Fruit fly (Drosophila melanogaster) whole organism, embryonic: ENCODE measurements around the gene mRpS18C.
A peak's percentile ranks its signal among the peaks of the same experiment; 100 is the strongest.

ENCODE experiments used
- Antp ChIP-seq: fragments of 200-800 bp; sonication (Bioruptor generic); optimal IDR thresholded peaks from 3 replicates; lab custom pipeline; 2016; ENCODE audit warnings: missing biosample characterization, missing genetic modification characterization
- B-H2 ChIP-seq: fragments of 200-800 bp; sonication (Bioruptor generic); optimal IDR thresholded peaks from 2 replicates; lab custom pipeline; 2018; ENCODE audit warnings: missing biosample characterization, mild to moderate bottlenecking, missing genetic modification characterization
- BtbVII ChIP-seq: fragments of 200-800 bp; sonication (Bioruptor generic); optimal IDR thresholded peaks from 3 replicates; lab custom pipeline; 2017; ENCODE audit warnings: missing biosample characterization, mild to moderate bottlenecking, missing genetic modification characterization
- CG10654 ChIP-seq: fragments of 200-800 bp; sonication (Bioruptor generic); optimal IDR thresholded peaks from 2 replicates; lab custom pipeline; 2016; ENCODE audit warnings: missing biosample characterization, missing genetic modification characterization
- CG11085 ChIP-seq: fragments of 200-800 bp; sonication (Bioruptor generic); IDR thresholded peaks from 2 replicates; pipeline ENCODE4 v1.3.6; 2022; ENCODE audit warnings: missing biosample characterization, missing genetic modification characterization
- CG13123 ChIP-seq: fragments of 200-800 bp; sonication (Bioruptor generic); optimal IDR thresholded peaks from 2 replicates; lab custom pipeline; 2016; ENCODE audit warnings: missing biosample characterization, missing genetic modification characterization
- CG13424 ChIP-seq: fragments of 200-800 bp; sonication (Bioruptor generic); optimal IDR thresholded peaks from 2 replicates; lab custom pipeline; 2019; ENCODE audit warnings: missing biosample characterization, mild to moderate bottlenecking, missing genetic modification characterization, moderate library complexity
- CG1529 ChIP-seq: fragments of 200-800 bp; sonication (Bioruptor generic); optimal IDR thresholded peaks from 3 replicates; lab custom pipeline; 2018; ENCODE audit warnings: missing biosample characterization, missing genetic modification characterization
- CG1647 ChIP-seq: fragments of 200-800 bp; sonication (Bioruptor generic); optimal IDR thresholded peaks from 3 replicates; lab custom pipeline; 2016; ENCODE audit warnings: missing biosample characterization, missing genetic modification characterization
- CG17186 ChIP-seq: fragments of 200-800 bp; sonication (Bioruptor generic); optimal IDR thresholded peaks from 3 replicates; lab custom pipeline; 2017; ENCODE audit warnings: missing biosample characterization, missing genetic modification reagents, missing genetic modification characterization
- CG17612 ChIP-seq: fragments of 200-800 bp; sonication (Bioruptor generic); IDR thresholded peaks from 2 replicates; pipeline ENCODE4 v1.3.6; 2022; ENCODE audit warnings: missing biosample characterization, missing genetic modification characterization
- CG18476 ChIP-seq: fragments of 200-800 bp; sonication (Bioruptor generic); optimal IDR thresholded peaks from 2 replicates; lab custom pipeline; 2016; ENCODE audit warnings: missing biosample characterization, mild to moderate bottlenecking, missing genetic modification characterization
- CG2712 ChIP-seq: fragments of 200-800 bp; optimal IDR thresholded peaks from 3 replicates; lab custom pipeline; 2019; ENCODE audit warnings: missing biosample characterization, mild to moderate bottlenecking, missing genetic modification characterization, moderate library complexity
- CG30020 ChIP-seq: fragments of 200-800 bp; optimal IDR thresholded peaks from 2 replicates; lab custom pipeline; 2019; ENCODE audit warnings: missing biosample characterization, mild to moderate bottlenecking, missing genetic modification characterization, moderate library complexity
- CG6791 ChIP-seq: fragments of 200-800 bp; sonication (Bioruptor generic); IDR thresholded peaks from 3 replicates; pipeline ENCODE4 v1.3.6; 2022; ENCODE audit warnings: missing biosample characterization, missing genetic modification characterization; ENCODE audit not compliant: partially characterized antibody
- CG7372 ChIP-seq: fragments of 200-800 bp; sonication (Bioruptor generic); IDR thresholded peaks from 2 replicates; pipeline ENCODE4 v1.3.6; 2022; ENCODE audit warnings: missing biosample characterization, missing genetic modification characterization
- CG7745 ChIP-seq: fragments of 200-800 bp; sonication (Bioruptor generic); optimal IDR thresholded peaks from 2 replicates; lab custom pipeline; 2018; ENCODE audit warnings: missing biosample characterization, mild to moderate bottlenecking, missing genetic modification characterization, moderate library complexity
- CkIIα-i1 ChIP-seq: fragments of 200-800 bp; sonication (Bioruptor generic); IDR thresholded peaks from 2 replicates; pipeline ENCODE4 v1.3.6; 2022; ENCODE audit warnings: missing biosample characterization, missing genetic modification characterization
- Dbx ChIP-seq: fragments of 200-800 bp; sonication (Bioruptor generic); IDR thresholded peaks from 3 replicates; pipeline ENCODE4 v1.3.6; 2022; ENCODE audit warnings: missing biosample characterization, missing genetic modification characterization
- Doc3 ChIP-seq: fragments of 200-800 bp; sonication (Bioruptor generic); IDR thresholded peaks from 3 replicates; pipeline ENCODE4 v1.3.6; 2022; ENCODE audit warnings: missing biosample characterization, missing genetic modification characterization; ENCODE audit not compliant: partially characterized antibody
- E2f2 ChIP-seq: fragments of 200-800 bp; sonication (Bioruptor generic); IDR thresholded peaks from 2 replicates; pipeline ENCODE4 v1.3.6; 2022; ENCODE audit warnings: missing biosample characterization, missing genetic modification characterization
- Eip74EF ChIP-seq, 2 experiments: fragments of 200-800 bp in 1 of 2; fragments of >200 bp in 1 of 2; sonication (Bioruptor generic) in 1 of 2; optimal IDR thresholded peaks; 2 replicates each; lab custom pipeline; 2017 to 2019; ENCODE audit warnings: missing biosample characterization in 2 of 2, missing genetic modification characterization in 2 of 2, mild to moderate bottlenecking in 1 of 2, moderate library complexity in 1 of 2
- HLH4C ChIP-seq: fragments of 200-800 bp; sonication (Bioruptor generic); IDR thresholded peaks from 3 replicates; pipeline ENCODE4 v1.3.6; 2022; ENCODE audit warnings: missing biosample characterization, missing genetic modification characterization; ENCODE audit not compliant: partially characterized antibody
- HmgD ChIP-seq: fragments of 200-800 bp; sonication (Bioruptor generic); optimal IDR thresholded peaks from 3 replicates; lab custom pipeline; 2016; ENCODE audit warnings: missing biosample characterization, missing genetic modification characterization
- Jarid2 ChIP-seq: fragments of 200-800 bp; sonication (Bioruptor generic); optimal IDR thresholded peaks from 3 replicates; lab custom pipeline; 2017; ENCODE audit warnings: mild to moderate bottlenecking, missing biosample characterization, missing genetic modification reagents, missing genetic modification characterization
- Myb ChIP-seq: fragments of 200-800 bp; sonication (Bioruptor generic); optimal IDR thresholded peaks from 2 replicates; lab custom pipeline; 2016; ENCODE audit warnings: missing biosample characterization, missing genetic modification characterization
- Rx ChIP-seq: fragments of 200-800 bp; sonication (Bioruptor generic); IDR thresholded peaks from 2 replicates; pipeline ENCODE4 v1.3.6; 2022; ENCODE audit warnings: missing biosample characterization, missing genetic modification characterization
- Sin3A ChIP-seq: fragments of >200 bp; optimal IDR thresholded peaks from 2 replicates; lab custom pipeline; 2018
- Spps ChIP-seq: fragments of 200-800 bp; sonication (Bioruptor generic); optimal IDR thresholded peaks from 2 replicates; lab custom pipeline; 2018; ENCODE audit warnings: missing biosample characterization, mild to moderate bottlenecking, missing genetic modification characterization
- Xbp1 ChIP-seq: fragments of 200-800 bp; sonication (Bioruptor generic); optimal IDR thresholded peaks from 3 replicates; lab custom pipeline; 2016; ENCODE audit warnings: missing biosample characterization, mild to moderate bottlenecking, missing genetic modification characterization
- aop ChIP-seq: fragments of 200-800 bp; sonication (Bioruptor generic); IDR thresholded peaks from 2 replicates; pipeline ENCODE4 v1.3.6; 2022; ENCODE audit warnings: missing biosample characterization, missing genetic modification characterization
- ara ChIP-seq: fragments of 200-800 bp; sonication (Bioruptor generic); IDR thresholded peaks from 2 replicates; pipeline ENCODE4 v1.3.6; 2022; ENCODE audit warnings: missing biosample characterization, missing genetic modification characterization
- bbx ChIP-seq: fragments of 200-800 bp; sonication (Bioruptor generic); IDR thresholded peaks from 2 replicates; pipeline ENCODE4 v1.3.6; 2022; ENCODE audit warnings: missing biosample characterization, missing genetic modification characterization; ENCODE audit not compliant: partially characterized antibody
- caup ChIP-seq: fragments of 200-800 bp; sonication (Bioruptor generic); optimal IDR thresholded peaks from 3 replicates; lab custom pipeline; 2017; ENCODE audit warnings: missing biosample characterization, mild to moderate bottlenecking, missing genetic modification characterization, moderate library complexity; ENCODE audit not compliant: severe bottlenecking
- cg ChIP-seq: fragments of 200-800 bp; sonication (Bioruptor generic); optimal IDR thresholded peaks from 3 replicates; lab custom pipeline; 2019; ENCODE audit warnings: missing biosample characterization, mild to moderate bottlenecking, missing genetic modification characterization, moderate library complexity
- chinmo ChIP-seq: fragments of 200-800 bp; sonication (Bioruptor generic); IDR thresholded peaks from 4 replicates; pipeline ENCODE4 v1.3.6; 2022; ENCODE audit warnings: missing biosample characterization, missing genetic modification characterization; ENCODE audit not compliant: partially characterized antibody
- ci ChIP-seq: fragments of 200-800 bp; sonication (Bioruptor generic); IDR thresholded peaks from 3 replicates; pipeline ENCODE4 v1.3.6; 2022; ENCODE audit warnings: missing biosample characterization, missing genetic modification characterization
- dmrt11E ChIP-seq: fragments of 200-800 bp; sonication (Bioruptor generic); optimal IDR thresholded peaks from 3 replicates; lab custom pipeline; 2018; ENCODE audit warnings: missing biosample characterization, mild to moderate bottlenecking, missing genetic modification characterization, moderate library complexity
- exex ChIP-seq: fragments of 200-800 bp; sonication (Bioruptor generic); optimal IDR thresholded peaks from 4 replicates; lab custom pipeline; 2018; ENCODE audit warnings: missing biosample characterization, mild to moderate bottlenecking, missing genetic modification characterization, moderate library complexity
- eyg ChIP-seq: fragments of 200-800 bp; sonication (Bioruptor generic); optimal IDR thresholded peaks from 3 replicates; lab custom pipeline; 2016; ENCODE audit warnings: missing biosample characterization, missing genetic modification characterization
- gcm2 ChIP-seq: fragments of 200-800 bp; sonication (Bioruptor generic); optimal IDR thresholded peaks from 2 replicates; lab custom pipeline; 2016; ENCODE audit warnings: missing biosample characterization, missing genetic modification characterization
- grau ChIP-seq: fragments of 200-800 bp; optimal IDR thresholded peaks from 3 replicates; lab custom pipeline; 2019; ENCODE audit warnings: missing biosample characterization, mild to moderate bottlenecking, missing genetic modification characterization, moderate library complexity
- ham ChIP-seq: fragments of 200-800 bp; sonication (Bioruptor generic); IDR thresholded peaks from 2 replicates; pipeline ENCODE4 v1.3.6; 2022; ENCODE audit warnings: missing biosample characterization, missing genetic modification characterization
- hkb ChIP-seq, 2 experiments: fragments of 200-800 bp in 1 of 2; fragments of >200 bp in 1 of 2; sonication (Bioruptor generic) in 1 of 2; IDR thresholded peaks in 1 of 2; optimal IDR thresholded peaks in 1 of 2; 2 replicates each; pipeline versions ENCODE4 v1.3.6 to Lab custom; 2017 to 2022; ENCODE audit warnings: missing biosample characterization in 1 of 2, missing genetic modification characterization in 1 of 2
- pita ChIP-seq: fragments of 200-800 bp; sonication (Bioruptor generic); optimal IDR thresholded peaks from 2 replicates; lab custom pipeline; 2017; ENCODE audit warnings: missing biosample characterization, mild to moderate bottlenecking, missing genetic modification characterization
- row ChIP-seq: fragments of 200-800 bp; sonication (Bioruptor generic); IDR thresholded peaks from 3 replicates; pipeline ENCODE4 v1.3.6; 2022; ENCODE audit warnings: missing biosample characterization, missing genetic modification characterization
- sens ChIP-seq: fragments of 200-800 bp; sonication (Bioruptor generic); peaks from one replicate; lab custom pipeline; 2016; ENCODE audit warnings: missing biosample characterization, missing genetic modification characterization
- sob ChIP-seq: fragments of 200-800 bp; sonication (Bioruptor generic); IDR thresholded peaks from 2 replicates; pipeline ENCODE4 v1.3.6; 2022; ENCODE audit warnings: missing biosample characterization, missing genetic modification characterization
- ttk ChIP-seq: fragments of 200-800 bp; sonication (Bioruptor generic); IDR thresholded peaks from 2 replicates; pipeline ENCODE4 v2.1.2; 2022; ENCODE audit warnings: missing biosample characterization, missing genetic modification characterization

Gene mRpS18C

DNA sequence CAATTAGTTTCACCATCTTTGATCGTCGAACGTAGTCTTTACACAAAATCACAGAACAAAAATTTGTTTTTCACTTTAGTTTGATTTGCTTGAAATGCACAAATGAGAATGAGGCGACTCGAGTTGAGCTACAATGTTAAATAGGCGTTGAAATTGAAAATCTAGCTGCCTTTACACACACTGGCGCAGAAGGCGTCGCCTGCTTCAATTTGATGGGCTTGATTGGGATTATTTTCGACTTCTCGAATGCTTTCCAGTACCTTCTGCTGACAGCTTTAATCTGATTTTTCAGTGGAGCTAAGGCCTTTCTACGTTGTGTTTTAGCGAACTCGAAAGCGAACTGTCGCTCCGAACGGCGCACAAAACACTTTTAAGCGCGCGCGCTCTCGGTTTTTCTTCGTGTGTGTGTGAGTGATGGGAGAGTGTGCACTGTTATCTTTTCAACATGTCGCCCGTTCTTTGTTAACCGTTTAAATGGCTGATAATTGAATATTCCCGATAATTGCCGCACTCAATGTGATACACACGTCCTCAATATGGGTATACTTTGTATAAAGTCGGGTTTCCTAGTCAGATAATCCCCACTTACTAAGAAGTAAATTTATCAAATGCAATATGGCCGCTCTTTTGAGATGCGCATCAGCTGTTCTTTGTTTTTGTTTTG lies 36.1 kb upstream of the mRpS18C start, which contains the start of the genes Fer2LCH and Fer1HCH (continued):
- peak; percentile 13; the same call in 1 of the 3 replicates for TF ChIP-seq HLH4C (GFP tag; lab: Robert Waterston, UW)
- peak; percentile 84 for TF ChIP-seq cg
- TF ChIP-seq Dbx (GFP tag; lab: Robert Waterston, UW), result no peak; the same call in 2 of the 3 replicates
- TF ChIP-seq CG17612 (GFP tag; lab: Robert Waterston, UW), result no peak
- TF ChIP-seq chinmo (GFP tag; lab: Robert Waterston, UW), result peak; percentile 90; the same call in 3 of the 4 replicates
- no peak for TF ChIP-seq BtbVII (GFP tag; lab: Kevin White, UChicago)
- TF ChIP-seq CkIIα-i1 (GFP tag; lab: Robert Waterston, UW), result no peak
- TF ChIP-seq CG1529, result no peak
- peak; percentile 80 for TF ChIP-seq exex (tag; lab: Kevin White, UChicago)
- no peak for TF ChIP-seq hkb (optimal IDR thresholded peaks at IDR 0.05; lab: Kevin White, UChicago)
- TF ChIP-seq hkb (GFP tag; IDR thresholded peaks at IDR 0.05; lab: Robert Waterston, UW), result no peak
- 0 out of 2 replicates have a peak, but pooled peaks have one; percentile 24 for TF ChIP-seq aop
- peak; percentile 9 for TF ChIP-seq sens (GFP tag; lab: Kevin White, UChicago)
- no peak for TF ChIP-seq Spps (tag; lab: Kevin White, UChicago)
- TF ChIP-seq sob, result no peak
- no peak for TF ChIP-seq CG10654 (GFP tag; lab: Kevin White, UChicago)
- no peak for TF ChIP-seq ham (GFP tag; lab: Robert Waterston, UW)
- TF ChIP-seq CG7372 (GFP tag; lab: Robert Waterston, UW), result no peak
- TF ChIP-seq row, result no peak
- no peak for TF ChIP-seq CG6791 (GFP tag; lab: Robert Waterston, UW)
- no peak for TF ChIP-seq grau (tag; lab: Kevin White, UChicago)
- no peak for TF ChIP-seq Myb (GFP tag; lab: Kevin White, UChicago)
- TF ChIP-seq eyg (GFP tag; lab: Kevin White, UChicago), result no peak
- TF ChIP-seq CG7745, result no peak
- no peak for TF ChIP-seq CG13424 (tag; lab: Kevin White, UChicago)
- no peak for TF ChIP-seq Sin3A (lab: Kevin White, UChicago)
- no peak for TF ChIP-seq E2f2 (GFP tag; lab: Robert Waterston, UW)
- TF ChIP-seq Jarid2 (GFP tag; lab: Kevin White, UChicago), result peak; percentile 70
- no peak for TF ChIP-seq pita (GFP tag; lab: Kevin White, UChicago)
- no peak for TF ChIP-seq B-H2 (GFP tag; lab: Kevin White, UChicago)
- no peak for TF ChIP-seq CG1647 (GFP tag; lab: Kevin White, UChicago)
- no peak for TF ChIP-seq gcm2 (GFP tag; lab: Kevin White, UChicago)
- no peak for TF ChIP-seq Xbp1 (GFP tag; lab: Kevin White, UChicago)
- TF ChIP-seq CG13123 (GFP tag; lab: Kevin White, UChicago), result no peak
- 0 out of 2 replicates have a peak, but pooled peaks have one; percentile 45 for TF ChIP-seq bbx (GFP tag; lab: Robert Waterston, UW)
- TF ChIP-seq CG2712 (tag; lab: Kevin White, UChicago), result no peak
- TF ChIP-seq CG17186, result no peak
- no peak for TF ChIP-seq CG18476 (GFP tag; lab: Kevin White, UChicago)
- TF ChIP-seq Doc3 (GFP tag; lab: Robert Waterston, UW), result no peak
- no peak for TF ChIP-seq dmrt11E
- TF ChIP-seq CG11085, result no peak
- TF ChIP-seq Eip74EF (GFP tag; optimal IDR thresholded peaks at IDR 0.05; lab: Kevin White, UChicago), result no peak
- no peak for TF ChIP-seq HmgD (GFP tag; lab: Kevin White, UChicago)
- TF ChIP-seq ara (GFP tag; lab: Robert Waterston, UW), result no peak
- TF ChIP-seq ci, result peak; percentile 41; the same call in 1 of the 3 replicates
- no peak for TF ChIP-seq CG30020 (tag; lab: Kevin White, UChicago)
- TF ChIP-seq Rx, result no peak
- TF ChIP-seq Antp (GFP tag; lab: Kevin White, UChicago), result no peak
- no peak for TF ChIP-seq caup
- TF ChIP-seq ttk (GFP tag; lab: Robert Waterston, UW), result no peak
